Fruit fly (Drosophila melanogaster) whole organism, embryonic: Measurements from ENCODE around the gene Jhbp7.
A peak's percentile ranks its signal among the peaks of the same experiment; 100 is the strongest.

Source experiments
- CG11723 ChIP-seq: fragments of 200-800 bp; sonication (Bioruptor generic); optimal IDR thresholded peaks from 2 replicates; lab custom pipeline; 2017; ENCODE audit warnings: missing biosample characterization, mild to moderate bottlenecking, missing genetic modification characterization
- CG7745 ChIP-seq: fragments of 200-800 bp; sonication (Bioruptor generic); optimal IDR thresholded peaks from 2 replicates; lab custom pipeline; 2018; ENCODE audit warnings: missing biosample characterization, mild to moderate bottlenecking, missing genetic modification characterization, moderate library complexity
- Hmx ChIP-seq: fragments of 200-800 bp; sonication (Bioruptor generic); optimal IDR thresholded peaks from 2 replicates; lab custom pipeline; 2016; ENCODE audit warnings: missing biosample characterization, missing genetic modification characterization
- Hr78 ChIP-seq, 2 experiments: fragments of 200-800 bp in 1 of 2; fragments of >200 bp in 1 of 2; sonication (Bioruptor generic) in 1 of 2; optimal IDR thresholded peaks; 2 replicates each; lab custom pipeline; 2017 to 2019; ENCODE audit warnings: missing biosample characterization in 2 of 2, missing genetic modification characterization in 2 of 2, mild to moderate bottlenecking in 1 of 2, moderate library complexity in 1 of 2
- Hsf ChIP-seq: fragments of 200-800 bp; sonication (Bioruptor generic); optimal IDR thresholded peaks from 3 replicates; lab custom pipeline; 2016; ENCODE audit warnings: missing biosample characterization, missing genetic modification characterization
- Med ChIP-seq: fragments of 200-800 bp; sonication (Bioruptor generic); peaks from one replicate; lab custom pipeline; 2016; ENCODE audit warnings: missing biosample characterization, missing genetic modification characterization, mild to moderate bottlenecking, inconsistent platforms, moderate library complexity
- Xrp1 ChIP-seq: fragments of 200-800 bp; sonication (Bioruptor generic); IDR thresholded peaks from 2 replicates; pipeline ENCODE4 v1.3.6; 2022; ENCODE audit warnings: missing biosample characterization, missing genetic modification characterization
- fd3F ChIP-seq: fragments of 200-800 bp; sonication (Bioruptor generic); optimal IDR thresholded peaks from 2 replicates; lab custom pipeline; 2018; ENCODE audit warnings: missing biosample characterization, mild to moderate bottlenecking, missing genetic modification characterization, moderate library complexity
- gsb-n ChIP-seq: fragments of 200-800 bp; sonication (Bioruptor generic); optimal IDR thresholded peaks from 3 replicates; lab custom pipeline; 2018; ENCODE audit warnings: missing biosample characterization, mild to moderate bottlenecking, missing genetic modification characterization
- kay ChIP-seq: fragments of 200-800 bp; sonication (Bioruptor generic); optimal IDR thresholded peaks from 2 replicates; lab custom pipeline; 2016; ENCODE audit warnings: missing biosample characterization, missing genetic modification characterization
- lilli ChIP-seq: fragments of 200-800 bp; sonication (Bioruptor generic); optimal IDR thresholded peaks from 3 replicates; lab custom pipeline; 2016; ENCODE audit warnings: missing biosample characterization, missing genetic modification characterization
- stwl ChIP-seq: fragments of 200-800 bp; sonication (Bioruptor generic); optimal IDR thresholded peaks from 3 replicates; lab custom pipeline; 2018; ENCODE audit warnings: missing biosample characterization, mild to moderate bottlenecking, missing genetic modification characterization, moderate library complexity
- tap ChIP-seq: fragments of 200-800 bp; optimal IDR thresholded peaks from 3 replicates; lab custom pipeline; 2019; ENCODE audit warnings: missing biosample characterization, mild to moderate bottlenecking, missing genetic modification characterization, moderate library complexity
- zen2 ChIP-seq: fragments of 200-800 bp; sonication (Bioruptor generic); IDR thresholded peaks from 3 replicates; pipeline ENCODE4 v1.3.6; 2022; ENCODE audit warnings: missing biosample characterization, missing genetic modification characterization; ENCODE audit not compliant: partially characterized antibody

DNA sequence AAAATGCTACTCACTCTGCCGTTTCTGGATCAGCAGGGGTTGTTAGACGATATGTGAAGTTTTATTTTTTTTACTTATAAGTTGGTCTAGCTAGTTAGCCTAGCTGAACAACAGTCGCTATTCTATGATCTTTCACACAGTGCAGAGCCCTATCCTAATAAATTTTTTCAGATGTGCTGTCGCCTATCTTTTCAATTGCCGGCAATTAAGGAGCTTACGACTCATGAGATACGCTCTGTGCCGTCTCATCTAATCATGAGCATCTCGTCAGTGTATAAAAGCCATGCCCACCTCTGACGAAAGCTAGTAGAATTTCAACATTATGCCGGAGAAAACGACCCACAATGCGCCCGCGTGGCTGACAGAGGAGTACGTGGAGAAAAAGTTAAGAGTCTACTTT, 32.5 kb downstream of the Jhbp7 start, which contains the start of the genes CG11889 and CG11891:
- TF ChIP-seq Med (GFP tag; lab: Kevin White, UChicago) (peak; percentile 12), gsb-n (tag; lab: Kevin White, UChicago) (no peak), zen2 (GFP tag; lab: Robert Waterston, UW) (no peak), Xrp1 (GFP tag; lab: Robert Waterston, UW) (no peak), kay (no peak), stwl (tag; lab: Kevin White, UChicago) (no peak), Hmx (GFP tag; lab: Kevin White, UChicago) (no peak), tap (tag; lab: Kevin White, UChicago) (no peak), Hsf (GFP tag; lab: Kevin White, UChicago) (no peak), fd3F (no peak), lilli (GFP tag; lab: Kevin White, UChicago) (no peak), CG7745 (tag; lab: Kevin White, UChicago) (no peak), CG11723 (GFP tag; lab: Kevin White, UChicago) (no peak), Hr78 (GFP tag; optimal IDR thresholded peaks at IDR 0.05; lab: Kevin White, UChicago) (no peak)
